Worm (Caenorhabditis elegans) whole organism, L4/young adult: Measurements from ENCODE around the gene F28H7.2.

Source experiments
- W03F9.2 ChIP-seq: fragments of 150-350 bp; optimal IDR thresholded peaks from 2 replicates; lab custom pipeline; 2014; ENCODE audit warnings: missing biosample characterization, missing genetic modification characterization
- dao-5 ChIP-seq: sonication (generic microtip); optimal IDR thresholded peaks from 2 replicates; lab custom pipeline; 2016; ENCODE audit warnings: missing genotype, missing genetic modification characterization, moderate library complexity, missing compliant biosample characterization
- him-1 ChIP-seq: sonication (generic microtip); optimal IDR thresholded peaks from 2 replicates; lab custom pipeline; 2016; ENCODE audit warnings: missing genotype, missing genetic modification reagents, missing genetic modification characterization, missing compliant biosample characterization

DNA sequence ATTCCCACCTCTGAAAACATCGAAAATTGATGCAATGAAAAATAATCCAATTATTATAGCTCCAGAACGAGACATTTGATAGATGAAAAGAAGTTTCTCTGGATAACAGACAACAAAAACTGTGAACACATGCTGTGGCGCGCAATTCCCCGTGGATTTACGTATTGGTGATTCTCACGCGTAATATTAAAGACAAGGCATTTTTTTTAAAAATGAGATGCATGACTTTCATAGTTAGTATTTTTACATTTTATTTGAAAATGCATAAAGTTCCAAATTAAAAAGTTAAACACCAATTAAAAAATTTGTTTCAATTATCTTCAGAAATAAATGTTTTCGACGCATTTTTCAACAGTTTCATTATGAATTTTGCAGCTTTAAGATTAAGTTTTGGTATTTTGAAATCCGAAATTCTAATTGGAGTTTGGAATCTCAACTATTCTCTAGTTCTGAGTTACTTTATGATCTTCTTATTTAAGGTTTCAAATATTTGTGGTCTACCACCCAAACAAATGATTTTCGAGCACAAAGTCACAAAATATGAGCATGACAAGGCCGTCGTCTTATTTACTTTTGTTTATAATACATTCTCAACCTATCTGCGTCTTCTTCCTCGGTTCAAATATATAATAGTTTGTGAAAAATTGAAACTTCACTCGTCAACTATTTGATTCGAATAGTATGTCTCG is at the start of gene F28H7.2, which contains the start of gene selt-1.2:
- TF ChIP-seq W03F9.2 (tag; lab: Kevin White, UChicago), result no peak
- TF ChIP-seq him-1 (tag; lab: Kevin White, UChicago), result no peak
- no peak for TF ChIP-seq dao-5 (tag; lab: Kevin White, UChicago)
